Fruit fly (Drosophila melanogaster) whole organism: ENCODE measurements around the gene LIMK1.

Experiments used
- CG8478 ChIP-seq: fragments of >200 bp; optimal IDR thresholded peaks from 2 replicates; lab custom pipeline; 2018; ENCODE audit warnings: inconsistent platforms
- pan ChIP-seq: fragments of >200 bp; optimal IDR thresholded peaks from 2 replicates; lab custom pipeline; 2017
- psq ChIP-seq: fragments of >200 bp; optimal IDR thresholded peaks from 2 replicates; lab custom pipeline; 2017
- usp ChIP-seq: fragments of >200 bp; optimal IDR thresholded peaks from 2 replicates; lab custom pipeline; 2017; ENCODE audit warnings: missing biosample characterization, missing genetic modification characterization, mixed read lengths

DNA sequence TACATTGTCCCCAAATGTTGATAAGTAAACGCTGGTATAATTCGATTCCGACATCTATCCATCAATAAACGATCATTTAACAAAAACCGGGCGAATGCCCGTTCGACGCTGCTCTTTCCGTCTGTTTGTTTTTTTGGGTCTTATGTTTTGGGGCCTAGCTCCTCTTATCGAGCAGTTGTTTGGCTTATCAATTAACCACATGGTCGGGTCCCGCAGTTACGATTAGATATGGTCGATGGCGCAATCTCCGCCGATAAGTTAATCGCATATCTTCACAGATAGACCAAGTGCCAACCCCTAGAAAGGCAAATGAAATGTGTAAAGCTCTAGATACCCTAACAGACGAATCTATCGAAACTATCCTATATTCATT, 13.7 kb downstream of the LIMK1 start:
- TF ChIP-seq psq (lab: Kevin White, UChicago) (no peak), usp (GFP tag; lab: Kevin White, UChicago) (no peak), CG8478 (lab: Kevin White, UChicago) (no peak), pan (lab: Kevin White, UChicago) (no peak)
